Worm (Caenorhabditis elegans): Measurements from ENCODE around the gene K05F1.14.

- TF ChIP-seq zag-1 (tag; optimal IDR thresholded peaks at IDR 0.05) (no peak), ceh-82 (tag; optimal IDR thresholded peaks at IDR 0.05) (no peak), lin-13 (GFP tag; optimal IDR thresholded peaks at IDR 0.05) (no peak), mdl-1 (tag; optimal IDR thresholded peaks at IDR 0.05) (no peak), mep-1 (tag; optimal IDR thresholded peaks at IDR 0.05) (no peak), F16B12.6 (tag; optimal IDR thresholded peaks at IDR 0.05) (no peak), C04F5.9 (tag; optimal IDR thresholded peaks at IDR 0.05) (no peak), nhr-90 (tag; optimal IDR thresholded peaks at IDR 0.05; ENCODE audit: poor library complexity) (no peak), unc-62 (GFP tag; optimal IDR thresholded peaks at IDR 0.05) (no peak), nhr-76 (tag; optimal IDR thresholded peaks at IDR 0.05) (no peak)
Measured at ce11 chrII:5799553-5799952, 7.2 kb upstream of the K05F1.14 start, which contains the start of gene K05F1.8.

Data from whole organism, L1 larva.